Worm (Caenorhabditis elegans): ENCODE measurements around the gene scl-17.

- no peak for TF ChIP-seq him-1 (tag; optimal IDR thresholded peaks at IDR 0.05)
- TF ChIP-seq W03F9.2 (tag; optimal IDR thresholded peaks at IDR 0.05): no peak
- no peak for TF ChIP-seq dao-5 (tag; optimal IDR thresholded peaks at IDR 0.05)
Measured at ce11 chrII:1466448-1466847, 21.4 kb downstream of the scl-17 start, which contains the start of gene Y51H7C.13.
